Worm (Caenorhabditis elegans) whole organism, early embryonic: ENCODE results near the gene K04C2.7.

Source experiments
- B0310.2 ChIP-seq: sonication (generic microtip); optimal IDR thresholded peaks from 2 replicates; lab custom pipeline; 2016; ENCODE audit warnings: mild to moderate bottlenecking, missing genetic modification characterization, missing compliant biosample characterization
- F13C5.2 ChIP-seq: sonication (generic microtip); optimal IDR thresholded peaks from 2 replicates; lab custom pipeline; 2017; ENCODE audit warnings: mild to moderate bottlenecking, missing genetic modification characterization, inconsistent platforms, missing compliant biosample characterization
- aly-1 ChIP-seq: sonication (generic microtip); optimal IDR thresholded peaks from 2 replicates; lab custom pipeline; 2016; ENCODE audit warnings: missing genetic modification characterization, missing compliant biosample characterization
- ama-1 ChIP-seq: fragments of 150-350 bp; optimal IDR thresholded peaks from 2 replicates; lab custom pipeline; 2014
- ceh-13 ChIP-seq: fragments of 200-800 bp; sonication (Bioruptor generic); optimal IDR thresholded peaks from 2 replicates; lab custom pipeline; 2018; ENCODE audit warnings: mild to moderate bottlenecking, missing genetic modification characterization, missing compliant biosample characterization
- ceh-36 ChIP-seq: sonication (generic microtip); optimal IDR thresholded peaks from 2 replicates; lab custom pipeline; 2016; ENCODE audit warnings: missing genetic modification characterization, inconsistent platforms, missing compliant biosample characterization
- ets-7 ChIP-seq: sonication (generic microtip); optimal IDR thresholded peaks from 2 replicates; lab custom pipeline; 2016; ENCODE audit warnings: missing genotype, missing genetic modification characterization, missing compliant biosample characterization
- flt-1 ChIP-seq: fragments of 200-800 bp; sonication (Bioruptor generic); IDR thresholded peaks from 2 replicates; pipeline ENCODE4 v1.3.6; 2022; ENCODE audit warnings: missing genetic modification characterization, missing compliant biosample characterization
- hmbx-1 ChIP-seq: sonication (generic microtip); optimal IDR thresholded peaks from 2 replicates; lab custom pipeline; 2016; ENCODE audit warnings: mild to moderate bottlenecking, missing genetic modification characterization, missing compliant biosample characterization
- hmg-4 ChIP-seq: fragments of 200-800 bp; sonication (Bioruptor generic); optimal IDR thresholded peaks from 2 replicates; lab custom pipeline; 2018; ENCODE audit warnings: mild to moderate bottlenecking, missing genetic modification characterization, missing compliant biosample characterization
- hnd-1 ChIP-seq: sonication (generic microtip); optimal IDR thresholded peaks from 2 replicates; lab custom pipeline; 2016; ENCODE audit warnings: missing genetic modification characterization, missing compliant biosample characterization
- pes-1 ChIP-seq: fragments of 200-800 bp; sonication (Bioruptor generic); IDR thresholded peaks from 2 replicates; pipeline ENCODE4 v1.3.6; 2022; ENCODE audit warnings: missing genetic modification reagents, missing genetic modification characterization, missing compliant biosample characterization
- scrt-1 ChIP-seq: fragments of 200-800 bp; sonication (Bioruptor generic); IDR thresholded peaks from 2 replicates; pipeline ENCODE4 v1.3.6; 2022; ENCODE audit warnings: missing genetic modification characterization, missing compliant biosample characterization
- sea-1 ChIP-seq: fragments of 200-800 bp; sonication (Bioruptor generic); conservative IDR thresholded peaks from 2 replicates; pipeline ENCODE4 v1.3.6; 2022; ENCODE audit warnings: missing genetic modification characterization, missing compliant biosample characterization
- tbx-11 ChIP-seq: fragments of 200-800 bp; sonication (Bioruptor generic); IDR thresholded peaks from 2 replicates; pipeline ENCODE4 v1.3.6; 2022; ENCODE audit warnings: missing genetic modification characterization, missing compliant biosample characterization
- tbx-37 ChIP-seq: fragments of 200-800 bp; sonication (Bioruptor generic); conservative IDR thresholded peaks from 2 replicates; pipeline ENCODE4 v1.3.6; 2022; ENCODE audit warnings: missing genetic modification reagents, missing genetic modification characterization, missing compliant biosample characterization
- tra-4 ChIP-seq: sonication (generic microtip); optimal IDR thresholded peaks from 2 replicates; lab custom pipeline; 2017; ENCODE audit warnings: missing genetic modification characterization, missing compliant biosample characterization

The K04C2.7 gene

ce11 chrIII:6880797-6881196 is at the start of gene K04C2.7:
Gene K04C2.7 (plus strand): TSS chrIII:6881097.
- TF ChIP-seq ceh-36 (tag; lab: Kevin White, UChicago) (no peak), hmg-4 (GFP tag; lab: Kevin White, UChicago) (no peak), flt-1 (GFP tag; lab: Robert Waterston, UW) (no peak), hmbx-1 (tag; lab: Kevin White, UChicago) (no peak), B0310.2 (tag; lab: Kevin White, UChicago) (no peak), F13C5.2 (tag; lab: Kevin White, UChicago) (no peak)

DNA sequence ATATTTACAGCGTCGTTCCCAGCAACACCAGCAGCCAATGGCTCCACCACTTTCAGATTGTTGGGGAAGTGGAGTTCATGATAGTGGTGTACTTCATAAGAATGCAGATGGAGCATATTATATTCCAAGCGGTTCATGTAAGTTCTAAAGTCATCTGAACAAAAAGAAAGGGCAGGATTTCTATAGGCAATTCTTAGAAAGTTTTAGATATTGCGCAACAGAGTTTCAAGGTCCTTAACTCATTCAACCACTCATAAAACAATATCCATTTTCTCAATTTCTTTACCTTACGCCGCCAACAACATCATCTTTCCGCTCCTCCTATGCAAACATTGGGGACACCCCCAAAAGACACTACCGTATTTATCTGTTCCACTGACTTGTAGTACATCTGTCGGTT is 49.6 kb upstream of the K04C2.7 start:
- TF ChIP-seq scrt-1 (no peak), pes-1 (0 out of 2 replicates have a peak, but pooled peaks have one; percentile 28)

- no peak for TF ChIP-seq tbx-11
- TF ChIP-seq ceh-13 (GFP tag; lab: Kevin White, UChicago): no peak
- no peak for TF ChIP-seq sea-1
- no peak for TF ChIP-seq scrt-1
- TF ChIP-seq aly-1 (tag; lab: Kevin White, UChicago): no peak
- no peak for TF ChIP-seq hnd-1 (tag; lab: Kevin White, UChicago)
- no peak for TF ChIP-seq flt-1 (GFP tag; lab: Robert Waterston, UW)
- no peak for TF ChIP-seq ama-1 (lab: Kevin White, UChicago)
- no peak for TF ChIP-seq tbx-37 (GFP tag; lab: Robert Waterston, UW)
- no peak for TF ChIP-seq hmbx-1 (tag; lab: Kevin White, UChicago)
- TF ChIP-seq B0310.2 (tag; lab: Kevin White, UChicago): no peak
- no peak for TF ChIP-seq ceh-36 (tag; lab: Kevin White, UChicago)
- TF ChIP-seq ets-7 (tag; lab: Kevin White, UChicago): no peak
- TF ChIP-seq F13C5.2 (tag; lab: Kevin White, UChicago): no peak
- TF ChIP-seq tra-4 (tag; lab: Kevin White, UChicago): no peak
- no peak for TF ChIP-seq pes-1
- TF ChIP-seq hmg-4 (GFP tag; lab: Kevin White, UChicago): no peak
Measured at ce11 chrIII:6837320-6837719, 43.6 kb upstream of the K04C2.7 start.

- no peak for TF ChIP-seq tbx-37 (GFP tag; lab: Robert Waterston, UW)
- TF ChIP-seq pes-1: no peak
- TF ChIP-seq hnd-1 (tag; lab: Kevin White, UChicago): no peak
- TF ChIP-seq hmbx-1 (tag; lab: Kevin White, UChicago): no peak
- TF ChIP-seq tra-4 (tag; lab: Kevin White, UChicago): no peak
- TF ChIP-seq ceh-13 (GFP tag; lab: Kevin White, UChicago): no peak
- TF ChIP-seq ceh-36 (tag; lab: Kevin White, UChicago): no peak
- no peak for TF ChIP-seq B0310.2 (tag; lab: Kevin White, UChicago)
- no peak for TF ChIP-seq aly-1 (tag; lab: Kevin White, UChicago)
- no peak for TF ChIP-seq flt-1 (GFP tag; lab: Robert Waterston, UW)
- no peak for TF ChIP-seq tbx-11
- TF ChIP-seq scrt-1: no peak
- no peak for TF ChIP-seq ama-1 (lab: Kevin White, UChicago)
- TF ChIP-seq sea-1: no peak
- no peak for TF ChIP-seq ets-7 (tag; lab: Kevin White, UChicago)
Measured at ce11 chrIII:6839091-6839490, 41.8 kb upstream of the K04C2.7 start.

DNA sequence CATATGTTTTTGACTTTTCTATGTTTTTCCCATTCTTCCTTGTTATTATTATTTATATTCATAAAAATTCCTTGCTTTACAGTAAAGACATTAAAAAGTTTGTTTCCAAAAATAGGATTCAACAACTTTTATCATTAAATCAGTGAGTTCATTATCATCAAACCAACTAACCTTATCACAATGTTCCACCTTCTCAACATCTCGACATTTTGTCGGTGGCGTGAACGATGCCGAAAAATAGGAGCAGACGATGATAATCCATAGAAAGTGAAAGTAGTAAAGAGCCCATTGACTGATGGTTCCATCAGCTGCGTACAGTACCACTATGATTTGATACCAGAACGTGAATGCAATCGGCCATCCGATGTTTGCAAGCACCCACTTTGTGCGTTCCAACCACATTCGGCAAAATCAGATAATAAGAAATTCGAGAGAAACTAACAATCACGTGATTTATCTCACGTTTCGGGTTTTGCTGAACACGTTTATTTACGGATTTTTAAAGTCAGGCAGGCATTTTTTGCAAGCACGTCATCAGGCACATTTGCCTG is 32.2 kb upstream of the K04C2.7 start, which contains the start of gene dhhc-5:
TSS of gene dhhc-5 (minus strand) at position 406 of the 551 bp plus-strand sequence.
- TF ChIP-seq hnd-1 (tag; lab: Kevin White, UChicago): no peak
- no peak for TF ChIP-seq hmg-4 (GFP tag; lab: Kevin White, UChicago)
- TF ChIP-seq tra-4 (tag; lab: Kevin White, UChicago): no peak
- TF ChIP-seq aly-1 (tag; lab: Kevin White, UChicago): no peak
- TF ChIP-seq ama-1 (lab: Kevin White, UChicago): no peak
- TF ChIP-seq sea-1: no peak
- TF ChIP-seq tbx-11: no peak
- no peak for TF ChIP-seq ceh-36 (tag; lab: Kevin White, UChicago)
- TF ChIP-seq scrt-1: no peak
- no peak for TF ChIP-seq pes-1
- TF ChIP-seq B0310.2 (tag; lab: Kevin White, UChicago): no peak
- no peak for TF ChIP-seq tbx-37 (GFP tag; lab: Robert Waterston, UW)
- no peak for TF ChIP-seq hmbx-1 (tag; lab: Kevin White, UChicago)
- no peak for TF ChIP-seq ets-7 (tag; lab: Kevin White, UChicago)
- TF ChIP-seq flt-1 (GFP tag; lab: Robert Waterston, UW): no peak
- no peak for TF ChIP-seq ceh-13 (GFP tag; lab: Kevin White, UChicago)
- no peak for TF ChIP-seq F13C5.2 (tag; lab: Kevin White, UChicago)

- no peak for TF ChIP-seq sea-1
- no peak for TF ChIP-seq tbx-11
- no peak for TF ChIP-seq ets-7 (tag; lab: Kevin White, UChicago)
- TF ChIP-seq F13C5.2 (tag; lab: Kevin White, UChicago): no peak
- no peak for TF ChIP-seq hmbx-1 (tag; lab: Kevin White, UChicago)
- no peak for TF ChIP-seq scrt-1
- TF ChIP-seq ceh-13 (GFP tag; lab: Kevin White, UChicago): no peak
- TF ChIP-seq hnd-1 (tag; lab: Kevin White, UChicago): no peak
- no peak for TF ChIP-seq aly-1 (tag; lab: Kevin White, UChicago)
- no peak for TF ChIP-seq ceh-36 (tag; lab: Kevin White, UChicago)
- TF ChIP-seq hmg-4 (GFP tag; lab: Kevin White, UChicago): no peak
- TF ChIP-seq ama-1 (lab: Kevin White, UChicago): no peak
- TF ChIP-seq pes-1: no peak
- TF ChIP-seq tbx-37 (GFP tag; lab: Robert Waterston, UW): no peak
Measured at ce11 chrIII:6850255-6850654, 30.6 kb upstream of the K04C2.7 start, which contains the start of gene srv-1. Gene srv-1 (plus strand): TSS chrIII:6850385.

- TF ChIP-seq sea-1 (no peak), tbx-11 (no peak), ceh-36 (tag; lab: Kevin White, UChicago) (no peak), flt-1 (GFP tag; lab: Robert Waterston, UW) (no peak), aly-1 (tag; lab: Kevin White, UChicago) (no peak), B0310.2 (tag; lab: Kevin White, UChicago) (no peak), hmg-4 (GFP tag; lab: Kevin White, UChicago) (no peak)
Measured at ce11 chrIII:6856709-6857108, 24.2 kb upstream of the K04C2.7 start, which contains the start of gene zak-1. Gene zak-1 (minus strand): TSS chrIII:6856809.
